Worm (Caenorhabditis elegans) whole organism, mixed stage, embryonic: ENCODE results near the gene Y51B9A.7.

Experiments
- M03D4.4 ChIP-seq: sonication (generic microtip); optimal IDR thresholded peaks from 2 replicates; lab custom pipeline; 2017; ENCODE audit warnings: mild to moderate bottlenecking, missing genetic modification characterization, missing compliant biosample characterization
- bed-3 ChIP-seq: fragments of 200-800 bp; sonication (Bioruptor generic); optimal IDR thresholded peaks from 3 replicates; lab custom pipeline; 2018; ENCODE audit warnings: mild to moderate bottlenecking, missing genetic modification characterization, moderate library complexity, missing compliant biosample characterization
- ceh-39 ChIP-seq: fragments of 150-350 bp; optimal IDR thresholded peaks from 2 replicates; lab custom pipeline; 2014; ENCODE audit warnings: missing biosample characterization, missing genetic modification characterization
- ceh-43 ChIP-seq: fragments of 200-800 bp; sonication (Bioruptor generic); optimal IDR thresholded peaks from 2 replicates; lab custom pipeline; 2018; ENCODE audit warnings: mild to moderate bottlenecking, missing genetic modification characterization, moderate library complexity, missing compliant biosample characterization
- ceh-83 ChIP-seq: fragments of 200-800 bp; sonication (Bioruptor generic); optimal IDR thresholded peaks from 2 replicates; lab custom pipeline; 2018; ENCODE audit warnings: mild to moderate bottlenecking, missing genetic modification characterization, missing compliant biosample characterization
- ces-1 ChIP-seq: fragments of 150-350 bp; optimal IDR thresholded peaks from 2 replicates; lab custom pipeline; 2014; ENCODE audit warnings: missing biosample characterization, missing genetic modification reagents, missing genetic modification characterization
- cnd-1 ChIP-seq: fragments of 200-800 bp; sonication (Bioruptor generic); optimal IDR thresholded peaks from 2 replicates; lab custom pipeline; 2018; ENCODE audit warnings: mild to moderate bottlenecking, missing genetic modification characterization, missing compliant biosample characterization
- drap-1 ChIP-seq: fragments of 200-800 bp; sonication (Bioruptor generic); optimal IDR thresholded peaks from 3 replicates; lab custom pipeline; 2018; ENCODE audit warnings: mild to moderate bottlenecking, missing genetic modification characterization, missing compliant biosample characterization
- elt-1 ChIP-seq: sonication (generic microtip); optimal IDR thresholded peaks from 2 replicates; lab custom pipeline; 2017; ENCODE audit warnings: missing genetic modification characterization, mild to moderate bottlenecking, missing compliant biosample characterization, antibody characterized with exemption, moderate library complexity, borderline replicate concordance; ENCODE audit not compliant: insufficient read depth
- elt-3 ChIP-seq: fragments of 150-350 bp; optimal IDR thresholded peaks from 2 replicates; lab custom pipeline; 2014; ENCODE audit warnings: missing biosample characterization, missing genetic modification characterization
- flh-1 ChIP-seq: fragments of 200-800 bp; sonication (Bioruptor generic); optimal IDR thresholded peaks from 2 replicates; lab custom pipeline; 2018; ENCODE audit warnings: mild to moderate bottlenecking, missing genetic modification characterization, moderate library complexity, missing compliant biosample characterization
- ham-2 ChIP-seq: fragments of 200-800 bp; sonication (Bioruptor generic); optimal IDR thresholded peaks from 2 replicates; lab custom pipeline; 2018; ENCODE audit warnings: mild to moderate bottlenecking, missing genetic modification characterization, missing compliant biosample characterization
- hlh-1 ChIP-seq: fragments of 150-350 bp; optimal IDR thresholded peaks from 2 replicates; lab custom pipeline; 2014; ENCODE audit warnings: missing biosample characterization, missing genetic modification reagents, missing genetic modification characterization
- lin-13 ChIP-seq: fragments of 150-350 bp; optimal IDR thresholded peaks from 2 replicates; lab custom pipeline; 2014; ENCODE audit warnings: missing biosample characterization, missing genetic modification characterization
- lin-32 ChIP-seq: fragments of 200-800 bp; sonication (Bioruptor generic); optimal IDR thresholded peaks from 2 replicates; lab custom pipeline; 2018; ENCODE audit warnings: mild to moderate bottlenecking, missing genetic modification characterization, missing compliant biosample characterization
- lsy-2 ChIP-seq: fragments of 150-350 bp; optimal IDR thresholded peaks from 2 replicates; lab custom pipeline; 2014; ENCODE audit warnings: missing biosample characterization, missing genetic modification characterization
- mab-5 ChIP-seq: fragments of 150-350 bp; optimal IDR thresholded peaks from 2 replicates; lab custom pipeline; 2014; ENCODE audit warnings: missing biosample characterization, missing genetic modification characterization
- mep-1 ChIP-seq: fragments of 150-350 bp; optimal IDR thresholded peaks from 2 replicates; lab custom pipeline; 2017; ENCODE audit warnings: missing biosample characterization, missing genetic modification reagents, missing genetic modification characterization, inconsistent platforms
- mls-2 ChIP-seq: sonication (generic microtip); optimal IDR thresholded peaks from 2 replicates; lab custom pipeline; 2016; ENCODE audit warnings: mild to moderate bottlenecking, missing genetic modification characterization, moderate library complexity, missing compliant biosample characterization
- nhr-12 ChIP-seq: fragments of 150-350 bp; optimal IDR thresholded peaks from 2 replicates; lab custom pipeline; 2014; ENCODE audit warnings: missing biosample characterization, missing genetic modification characterization
- nhr-2 ChIP-seq: fragments of 150-350 bp; optimal IDR thresholded peaks from 2 replicates; lab custom pipeline; 2014; ENCODE audit warnings: missing biosample characterization, missing genetic modification characterization
- nhr-237 ChIP-seq: fragments of 150-350 bp; optimal IDR thresholded peaks from 2 replicates; lab custom pipeline; 2014; ENCODE audit warnings: missing biosample characterization, missing genetic modification characterization
- nhr-28 ChIP-seq: fragments of 150-350 bp; optimal IDR thresholded peaks from 2 replicates; lab custom pipeline; 2014; ENCODE audit warnings: missing biosample characterization, missing genetic modification characterization
- nhr-76 ChIP-seq: sonication (generic microtip); optimal IDR thresholded peaks from 2 replicates; lab custom pipeline; 2017; ENCODE audit warnings: missing biosample characterization, missing genetic modification characterization
- pha-4 ChIP-seq: fragments of 150-350 bp; optimal IDR thresholded peaks from 2 replicates; lab custom pipeline; 2018; ENCODE audit warnings: missing biosample characterization, missing genetic modification reagents, missing genetic modification characterization
- sem-2 ChIP-seq: fragments of 200-800 bp; sonication (Bioruptor generic); optimal IDR thresholded peaks from 2 replicates; lab custom pipeline; 2018; ENCODE audit warnings: mild to moderate bottlenecking, missing genetic modification characterization, missing compliant biosample characterization
- snpc-4 ChIP-seq: fragments of 150-350 bp; optimal IDR thresholded peaks from 2 replicates; lab custom pipeline; 2014; ENCODE audit warnings: missing biosample characterization, missing genetic modification characterization
- sptf-1 ChIP-seq: sonication (generic microtip); optimal IDR thresholded peaks from 2 replicates; lab custom pipeline; 2017; ENCODE audit warnings: mild to moderate bottlenecking, missing genetic modification characterization, moderate library complexity, missing compliant biosample characterization
- tbx-8 ChIP-seq: fragments of 200-800 bp; sonication (Bioruptor generic); optimal IDR thresholded peaks from 2 replicates; lab custom pipeline; 2018; ENCODE audit warnings: mild to moderate bottlenecking, missing genetic modification characterization, moderate library complexity, missing compliant biosample characterization
- unc-120 ChIP-seq: sonication (generic microtip); optimal IDR thresholded peaks from 2 replicates; lab custom pipeline; 2017; ENCODE audit warnings: missing genetic modification characterization, missing compliant biosample characterization; ENCODE audit not compliant: poor library complexity, severe bottlenecking
- unc-39 ChIP-seq: fragments of 150-350 bp; optimal IDR thresholded peaks from 2 replicates; lab custom pipeline; 2014; ENCODE audit warnings: missing biosample characterization, missing genetic modification characterization
- unc-62 ChIP-seq: fragments of 150-350 bp; optimal IDR thresholded peaks from 2 replicates; lab custom pipeline; 2014; ENCODE audit warnings: missing biosample characterization, missing genetic modification reagents, missing genetic modification characterization
- zip-8 ChIP-seq: fragments of 150-350 bp; optimal IDR thresholded peaks from 2 replicates; lab custom pipeline; 2014; ENCODE audit warnings: missing biosample characterization, missing genetic modification characterization
- ztf-11 ChIP-seq: fragments of 150-350 bp; optimal IDR thresholded peaks from 2 replicates; lab custom pipeline; 2014; ENCODE audit warnings: missing biosample characterization, missing genetic modification characterization

Gene Y51B9A.7

DNA sequence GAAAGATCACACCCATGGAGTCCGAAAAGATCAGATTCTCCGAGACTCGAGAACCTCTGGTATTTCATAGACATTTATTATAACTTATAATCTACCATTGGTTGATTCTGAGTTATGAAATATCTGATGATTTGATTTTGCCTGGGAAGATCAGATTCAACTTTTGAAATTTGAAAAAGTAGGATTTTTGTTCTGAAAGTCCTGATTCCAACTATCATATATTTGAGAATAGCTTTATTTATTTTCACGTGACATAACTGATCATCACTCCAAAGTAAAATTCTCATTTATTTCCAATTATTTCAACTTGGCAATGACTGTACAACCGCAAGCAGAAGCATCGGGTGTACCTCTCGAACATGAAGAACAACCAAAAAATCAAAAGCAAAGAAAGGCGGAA is at the start of gene Y51B9A.7:
TSS of gene Y51B9A.7 (plus strand) at position 301 of the 400 bp plus-strand sequence.
- TF ChIP-seq unc-62 (GFP tag; lab: Kevin White, UChicago) (no peak), M03D4.4 (tag; lab: Kevin White, UChicago) (no peak), elt-3 (tag; lab: Kevin White, UChicago) (no peak), nhr-2 (tag; lab: Kevin White, UChicago) (no peak), mls-2 (tag; lab: Kevin White, UChicago) (no peak), ces-1 (GFP tag; lab: Kevin White, UChicago) (no peak), hlh-1 (tag; lab: Kevin White, UChicago) (no peak)

DNA sequence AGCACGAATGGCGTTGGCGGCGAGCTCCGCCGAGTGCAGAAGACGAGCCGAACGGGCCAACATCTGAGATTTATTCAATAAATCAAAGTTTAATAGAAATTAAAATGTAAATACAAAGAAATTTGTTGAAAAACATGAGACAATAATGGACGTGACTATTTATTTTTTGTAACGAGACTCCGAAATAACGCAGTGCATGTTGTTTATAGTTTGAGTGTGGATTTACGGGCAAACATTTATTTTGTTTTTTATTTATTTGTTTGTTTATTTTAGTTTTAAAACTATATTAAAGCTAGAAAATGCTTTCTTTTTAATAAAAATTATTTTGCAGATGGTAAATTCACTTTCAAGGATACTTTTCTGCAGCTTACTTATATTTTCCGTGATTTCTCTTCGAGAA is 47.2 kb upstream of the Y51B9A.7 start, which contains the start of the genes sdhb-1 and cup-15:
TSS of gene sdhb-1 (minus strand) at position 63 of the 400 bp plus-strand sequence.
TSS of gene cup-15 (plus strand) at position 332 of the 400 bp plus-strand sequence.
- TF ChIP-seq M03D4.4 (tag; lab: Kevin White, UChicago) (no peak), snpc-4 (no peak), bed-3 (GFP tag; lab: Kevin White, UChicago) (no peak), lin-32 (GFP tag; lab: Kevin White, UChicago) (no peak), nhr-28 (tag; lab: Kevin White, UChicago) (no peak), elt-1 (tag; lab: Kevin White, UChicago) (no peak), ceh-43 (GFP tag; lab: Kevin White, UChicago) (no peak), mep-1 (tag; lab: Kevin White, UChicago) (no peak), nhr-76 (tag; lab: Kevin White, UChicago) (no peak), ceh-83 (GFP tag; lab: Kevin White, UChicago) (no peak), ceh-39 (tag; lab: Kevin White, UChicago) (no peak), unc-39 (tag; lab: Kevin White, UChicago) (no peak), mls-2 (tag; lab: Kevin White, UChicago) (no peak), nhr-2 (tag; lab: Kevin White, UChicago) (no peak)
- TF ChIP-seq, all 35 proteins: peak for 0

DNA sequence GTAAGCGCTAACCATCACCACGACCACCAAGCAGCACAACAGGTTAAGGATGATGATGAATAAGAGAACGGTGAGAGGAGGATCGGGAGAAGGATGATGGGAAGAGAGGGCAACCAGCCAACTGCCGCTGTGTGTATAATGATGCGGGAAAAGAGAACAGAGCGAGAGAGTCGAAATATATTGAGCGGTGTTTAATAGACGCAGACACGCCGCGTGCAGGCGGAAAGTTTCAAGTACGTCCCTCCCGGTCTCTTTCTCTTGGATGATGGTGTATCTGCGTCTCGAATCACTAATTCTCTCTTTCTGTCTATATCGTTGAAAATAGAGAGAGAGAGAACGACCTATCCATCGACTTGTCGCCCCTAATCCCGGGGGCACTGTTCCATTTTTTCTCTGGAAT is 43.1 kb upstream of the Y51B9A.7 start:
- TF ChIP-seq ztf-11 (tag; lab: Kevin White, UChicago) (peak; percentile 59), flh-1 (GFP tag; lab: Kevin White, UChicago) (no peak), tbx-8 (GFP tag; lab: Kevin White, UChicago) (no peak), mab-5 (tag; lab: Kevin White, UChicago) (no peak), hlh-1 (tag; lab: Kevin White, UChicago) (peak; percentile 83), ces-1 (GFP tag; lab: Kevin White, UChicago) (peak; percentile 57), M03D4.4 (tag; lab: Kevin White, UChicago) (peak; percentile 1), pha-4 (tag; lab: Kevin White, UChicago) (peak; percentile 82), nhr-76 (tag; lab: Kevin White, UChicago) (no peak), cnd-1 (peak; percentile 26), mep-1 (tag; lab: Kevin White, UChicago) (peak; percentile 9), sem-2 (GFP tag; lab: Kevin White, UChicago) (no peak), zip-8 (tag; lab: Kevin White, UChicago) (no peak), nhr-237 (peak; percentile 7), sptf-1 (peak; percentile 33), mls-2 (tag; lab: Kevin White, UChicago) (peak; percentile 54), lin-13 (peak; percentile 43), ham-2 (GFP tag; lab: Kevin White, UChicago) (peak; percentile 79), unc-62 (GFP tag; lab: Kevin White, UChicago) (peak; percentile 53), drap-1 (GFP tag; lab: Kevin White, UChicago) (no peak), unc-39 (tag; lab: Kevin White, UChicago) (no peak), elt-3 (tag; lab: Kevin White, UChicago) (no peak), unc-120 (tag; lab: Kevin White, UChicago) (peak; percentile 16), lin-32 (GFP tag; lab: Kevin White, UChicago) (no peak), lsy-2 (tag; lab: Kevin White, UChicago) (peak; percentile 11)

DNA sequence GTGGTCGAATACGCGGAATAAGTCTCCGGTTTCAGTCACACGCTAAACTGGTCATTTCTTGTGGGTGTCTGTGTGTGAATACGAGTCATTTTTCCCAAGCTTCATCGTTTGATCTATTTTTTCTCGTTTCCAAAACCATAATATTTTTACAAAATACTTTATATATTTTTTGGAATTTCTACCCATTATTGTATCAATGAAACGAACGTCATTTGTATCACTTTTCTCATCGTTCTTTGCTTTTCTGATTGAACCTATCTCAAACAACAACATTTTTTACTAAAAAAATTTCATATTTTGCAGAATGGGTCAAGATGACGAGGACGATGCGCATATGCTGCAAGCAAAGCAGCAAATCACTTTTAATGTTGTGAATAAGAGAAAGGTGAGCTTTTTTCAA is 41.6 kb upstream of the Y51B9A.7 start, which contains the start of gene mel-11:
TSS of gene mel-11 (plus strand) at position 301 of the 400 bp plus-strand sequence.
- TF ChIP-seq snpc-4: no peak
- no peak for TF ChIP-seq sptf-1
- no peak for TF ChIP-seq ztf-11 (tag; lab: Kevin White, UChicago)
- no peak for TF ChIP-seq nhr-28 (tag; lab: Kevin White, UChicago)
- no peak for TF ChIP-seq nhr-237
- no peak for TF ChIP-seq M03D4.4 (tag; lab: Kevin White, UChicago)
- no peak for TF ChIP-seq mls-2 (tag; lab: Kevin White, UChicago)
- TF ChIP-seq nhr-12 (tag; lab: Kevin White, UChicago): no peak
- no peak for TF ChIP-seq ceh-83 (GFP tag; lab: Kevin White, UChicago)
- TF ChIP-seq zip-8 (tag; lab: Kevin White, UChicago): no peak
- TF ChIP-seq drap-1 (GFP tag; lab: Kevin White, UChicago): no peak
- TF ChIP-seq lin-13: no peak
- no peak for TF ChIP-seq sem-2 (GFP tag; lab: Kevin White, UChicago)
- TF ChIP-seq elt-3 (tag; lab: Kevin White, UChicago): no peak
- no peak for TF ChIP-seq ces-1 (GFP tag; lab: Kevin White, UChicago)
- TF ChIP-seq hlh-1 (tag; lab: Kevin White, UChicago): no peak
- no peak for TF ChIP-seq flh-1 (GFP tag; lab: Kevin White, UChicago)
- no peak for TF ChIP-seq unc-120 (tag; lab: Kevin White, UChicago)
